Worm (Caenorhabditis elegans) whole organism, midembryonic: Measurements from ENCODE around the gene str-166.

ENCODE experiments used
- T22C8.4 ChIP-seq: fragments of 200-800 bp; sonication (Bioruptor generic); IDR thresholded peaks from 2 replicates; pipeline ENCODE4 v1.3.6; 2022; ENCODE audit warnings: missing genetic modification characterization, missing compliant biosample characterization
- cog-1 ChIP-seq: sonication (generic microtip); optimal IDR thresholded peaks from 2 replicates; lab custom pipeline; 2016; ENCODE audit warnings: missing genetic modification characterization, missing compliant biosample characterization
- flt-1 ChIP-seq: fragments of 200-800 bp; sonication (Bioruptor generic); IDR thresholded peaks from 2 replicates; pipeline ENCODE4 v1.3.6; 2022; ENCODE audit warnings: missing genetic modification characterization, missing compliant biosample characterization
- klf-2 ChIP-seq: fragments of 200-800 bp; sonication (Bioruptor generic); conservative IDR thresholded peaks from 2 replicates; pipeline ENCODE4 v1.3.6; 2022; ENCODE audit warnings: missing genetic modification reagents, missing genetic modification characterization, missing compliant biosample characterization
- med-1 ChIP-seq: sonication (generic microtip); optimal IDR thresholded peaks from 2 replicates; lab custom pipeline; 2017; ENCODE audit warnings: missing genetic modification characterization, mild to moderate bottlenecking, missing compliant biosample characterization, antibody characterized with exemption, missing genetic modification reagents; ENCODE audit not compliant: insufficient read depth
- ref-1 ChIP-seq: fragments of 200-800 bp; sonication (Bioruptor generic); conservative IDR thresholded peaks from 2 replicates; pipeline ENCODE4 v1.3.6; 2022; ENCODE audit warnings: missing genetic modification reagents, missing genetic modification characterization, missing compliant biosample characterization
- tab-1 ChIP-seq: fragments of 200-800 bp; sonication (Bioruptor generic); IDR thresholded peaks from 2 replicates; pipeline ENCODE4 v1.3.6; 2022; ENCODE audit warnings: missing genetic modification characterization, missing compliant biosample characterization
- ztf-23 ChIP-seq: fragments of 200-800 bp; sonication (Bioruptor generic); IDR thresholded peaks from 2 replicates; pipeline ENCODE4 v1.3.6; 2022; ENCODE audit warnings: missing genetic modification reagents, missing genetic modification characterization, missing compliant biosample characterization
- ztf-29 ChIP-seq: fragments of 200-800 bp; sonication (Bioruptor generic); IDR thresholded peaks from 2 replicates; pipeline ENCODE4 v1.3.6; 2022; ENCODE audit warnings: missing genetic modification reagents, missing genetic modification characterization, missing compliant biosample characterization

Gene str-166

DNA sequence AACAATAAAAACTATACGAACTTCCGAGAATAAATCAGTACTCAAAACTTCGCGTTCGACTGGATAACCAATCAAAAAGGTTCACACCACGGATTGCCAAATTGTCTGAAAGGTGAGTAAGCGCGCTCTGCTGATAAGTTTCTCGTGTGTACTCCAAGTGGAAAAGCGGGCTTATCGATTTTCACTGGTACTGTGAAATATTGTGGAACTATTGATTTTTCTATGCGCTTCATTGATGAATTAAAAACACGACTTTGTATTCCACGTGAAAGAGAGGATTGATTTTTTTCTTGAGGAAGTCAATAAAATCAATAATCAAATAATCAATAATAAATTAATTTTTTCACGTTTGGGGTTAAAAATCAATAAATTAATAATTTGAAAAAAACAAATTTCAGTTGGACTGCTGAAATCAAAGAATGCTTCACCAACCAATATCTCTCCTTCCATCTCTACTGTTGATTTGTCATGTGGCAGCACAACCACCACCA, 21.6 kb downstream of the str-166 start, which contains the start of gene T08B6.4:
Gene T08B6.4 (plus strand): TSS at position 51 of the 491 bp plus-strand sequence.
- no peak for TF ChIP-seq flt-1
- TF ChIP-seq T22C8.4: peak; percentile 67

ce11 chrIV:4909039-4909438, 25.0 kb downstream of the str-166 start, which contains the start of gene str-159:
str-159 (plus strand) TSS chrIV:4909339.
- TF ChIP-seq med-1 (GFP tag; lab: Kevin White, UChicago): no peak
- no peak for TF ChIP-seq flt-1
- no peak for TF ChIP-seq tab-1
- no peak for TF ChIP-seq cog-1 (tag; lab: Kevin White, UChicago)
- no peak for TF ChIP-seq ztf-29 (GFP tag; lab: Robert Waterston, UW)
- no peak for TF ChIP-seq T22C8.4

DNA sequence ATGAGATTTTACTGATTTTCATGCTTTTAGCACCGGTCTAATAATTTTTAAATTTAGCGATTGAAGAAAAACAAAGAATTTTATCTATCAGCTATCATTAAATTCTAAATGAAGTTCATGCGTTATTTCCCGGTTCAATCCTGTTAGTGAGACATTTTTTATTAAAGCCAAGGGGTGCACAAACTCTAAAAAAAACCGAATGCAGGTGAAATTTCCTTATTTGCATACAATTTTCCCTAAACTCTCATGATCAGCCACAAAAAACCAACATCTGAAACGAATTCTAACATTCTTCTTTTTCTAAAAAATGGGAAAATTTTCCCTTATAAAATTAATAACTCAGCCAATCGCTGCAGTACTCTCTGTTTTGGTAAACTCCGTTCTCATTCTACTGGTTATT, 29.0 kb downstream of the str-166 start, which contains the start of gene str-156:
Gene str-156 (plus strand): TSS at position 301 of the 400 bp plus-strand sequence.
- TF ChIP-seq ztf-23 (GFP tag; lab: Robert Waterston, UW): no peak

- TF ChIP-seq flt-1 (no peak), ref-1 (GFP tag; lab: Robert Waterston, UW) (no peak), cog-1 (tag; lab: Kevin White, UChicago) (no peak), ztf-29 (GFP tag; lab: Robert Waterston, UW) (no peak), T22C8.4 (no peak), med-1 (GFP tag; lab: Kevin White, UChicago) (no peak), klf-2 (GFP tag; lab: Robert Waterston, UW) (no peak), ztf-23 (GFP tag; lab: Robert Waterston, UW) (no peak), tab-1 (no peak)
Measured at ce11 chrIV:4915689-4916088, 31.6 kb downstream of the str-166 start, which contains the start of gene str-155. str-155 (plus strand) TSS chrIV:4915989.

ce11 chrIV:4917774-4918173, 33.7 kb downstream of the str-166 start, which contains the start of gene str-158:
str-158 (plus strand) TSS chrIV:4918074.
- TF ChIP-seq ref-1 (GFP tag; lab: Robert Waterston, UW): no peak
- TF ChIP-seq flt-1: no peak
- no peak for TF ChIP-seq cog-1 (tag; lab: Kevin White, UChicago)
- no peak for TF ChIP-seq tab-1
- no peak for TF ChIP-seq med-1 (GFP tag; lab: Kevin White, UChicago)
- no peak for TF ChIP-seq ztf-29 (GFP tag; lab: Robert Waterston, UW)
- TF ChIP-seq klf-2 (GFP tag; lab: Robert Waterston, UW): no peak
- TF ChIP-seq T22C8.4: no peak
- TF ChIP-seq ztf-23 (GFP tag; lab: Robert Waterston, UW): no peak

DNA sequence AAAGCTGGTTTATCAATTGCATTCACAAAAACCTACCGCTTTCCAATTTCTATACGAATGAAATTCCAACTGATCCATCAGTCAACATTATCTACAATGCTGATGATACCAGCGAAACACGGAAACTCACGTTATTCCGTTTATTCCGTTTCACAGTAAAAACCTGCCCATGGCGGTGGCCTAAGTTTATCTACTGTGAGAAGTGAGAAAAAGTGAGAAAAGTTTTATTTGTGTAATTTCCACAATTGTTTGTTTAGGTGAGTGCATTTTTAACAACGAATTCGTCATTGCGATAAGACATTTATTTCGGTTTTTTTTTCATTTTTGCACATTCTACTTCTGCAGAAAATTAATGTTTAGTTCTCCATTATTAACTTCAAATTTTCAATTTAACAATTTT, 46.0 kb downstream of the str-166 start, which contains the start of gene Y9C9A.8:
Gene Y9C9A.8 (plus strand): TSS at position 301 of the 400 bp plus-strand sequence.
- TF ChIP-seq med-1 (GFP tag; lab: Kevin White, UChicago) (no peak), tab-1 (no peak), T22C8.4 (no peak), flt-1 (no peak), ztf-23 (GFP tag; lab: Robert Waterston, UW) (no peak), cog-1 (tag; lab: Kevin White, UChicago) (no peak)

ce11 chrIV:4930754-4931322, 46.8 kb downstream of the str-166 start:
- TF ChIP-seq cog-1 (tag; lab: Kevin White, UChicago): no peak
- TF ChIP-seq tab-1: no peak
- TF ChIP-seq klf-2 (GFP tag; lab: Robert Waterston, UW): no peak
- TF ChIP-seq flt-1: no peak
- TF ChIP-seq ref-1 (GFP tag; lab: Robert Waterston, UW): no peak
- TF ChIP-seq med-1 (GFP tag; lab: Kevin White, UChicago): no peak
- TF ChIP-seq ztf-29 (GFP tag; lab: Robert Waterston, UW): no peak
- no peak for TF ChIP-seq T22C8.4
- TF ChIP-seq ztf-23 (GFP tag; lab: Robert Waterston, UW): no peak

- TF ChIP-seq cog-1 (tag; lab: Kevin White, UChicago): no peak
- TF ChIP-seq T22C8.4: no peak
- no peak for TF ChIP-seq klf-2 (GFP tag; lab: Robert Waterston, UW)
- no peak for TF ChIP-seq tab-1
- TF ChIP-seq flt-1: no peak
- no peak for TF ChIP-seq ref-1 (GFP tag; lab: Robert Waterston, UW)
- TF ChIP-seq ztf-29 (GFP tag; lab: Robert Waterston, UW): no peak
- TF ChIP-seq ztf-23 (GFP tag; lab: Robert Waterston, UW): no peak
- no peak for TF ChIP-seq med-1 (GFP tag; lab: Kevin White, UChicago)
Measured at ce11 chrIV:4934103-4934502, 50.0 kb downstream of the str-166 start, which contains the start of gene str-153. str-153 (plus strand) TSS chrIV:4934403.
